Worm (Caenorhabditis elegans): Measurements from ENCODE around the gene F38A1.6.

F38A1.6 gene

DNA sequence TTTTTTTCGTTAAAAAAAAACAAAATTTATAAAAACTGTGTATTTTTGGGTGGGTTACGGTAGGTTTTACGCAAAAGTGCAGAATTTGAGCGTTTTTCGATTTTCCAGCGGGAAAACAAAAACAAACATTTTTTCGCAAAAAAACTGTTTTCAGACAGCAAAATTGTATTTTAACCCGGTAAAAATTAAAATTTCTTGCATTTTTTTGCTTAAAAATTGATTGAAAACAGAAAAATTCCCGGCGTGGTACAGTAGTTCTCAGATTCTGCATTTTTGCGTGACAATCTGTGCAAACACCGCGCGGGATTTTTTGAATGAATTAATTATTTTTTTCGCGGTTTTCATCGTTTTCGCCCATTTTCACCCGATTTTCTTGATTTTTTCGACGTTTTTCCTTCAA, 25.4 kb downstream of the F38A1.6 start:
- no peak for TF ChIP-seq unc-62 (GFP tag; optimal IDR thresholded peaks at IDR 0.05)

DNA sequence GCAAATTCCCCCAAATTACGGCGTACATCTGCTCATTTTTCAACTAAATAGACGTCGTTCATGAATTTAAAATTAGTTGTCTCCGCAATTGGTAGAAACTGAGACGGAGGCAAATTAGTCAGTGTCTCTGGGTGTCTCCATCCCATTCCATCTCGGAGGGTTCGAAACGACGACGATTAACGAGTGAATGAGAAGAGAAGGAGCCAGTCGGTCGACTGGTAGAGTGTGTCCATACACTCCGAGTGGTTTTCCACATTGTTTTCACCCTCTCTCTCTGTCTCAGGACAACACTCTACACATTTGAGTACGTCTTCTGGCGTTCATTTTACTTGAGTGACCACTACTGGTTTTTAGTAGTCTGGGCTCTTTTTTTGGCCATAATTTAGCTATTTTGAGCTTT, 27.3 kb downstream of the F38A1.6 start:
- no peak for TF ChIP-seq unc-62 (GFP tag; optimal IDR thresholded peaks at IDR 0.05)

DNA sequence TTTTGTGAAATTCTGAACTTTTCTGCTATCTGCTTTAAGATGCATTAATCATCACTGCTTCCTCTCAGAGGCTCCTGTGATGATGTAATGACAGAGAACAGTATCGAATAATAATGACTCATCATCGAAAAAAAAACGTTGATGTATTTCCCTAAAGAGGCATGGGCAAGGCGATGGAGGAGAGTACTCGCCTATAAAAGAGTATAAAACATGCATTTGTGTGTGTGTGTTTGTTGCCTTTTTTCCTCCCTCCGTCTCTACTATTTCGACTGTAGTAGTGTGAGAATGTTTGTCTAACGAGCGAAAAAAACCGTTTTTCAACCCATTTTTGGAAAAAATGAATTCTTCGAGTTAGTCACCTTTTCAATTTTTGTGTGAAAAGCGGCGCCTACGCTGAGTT, 33.2 kb downstream of the F38A1.6 start:
- no peak for TF ChIP-seq unc-62 (GFP tag; optimal IDR thresholded peaks at IDR 0.05)

DNA sequence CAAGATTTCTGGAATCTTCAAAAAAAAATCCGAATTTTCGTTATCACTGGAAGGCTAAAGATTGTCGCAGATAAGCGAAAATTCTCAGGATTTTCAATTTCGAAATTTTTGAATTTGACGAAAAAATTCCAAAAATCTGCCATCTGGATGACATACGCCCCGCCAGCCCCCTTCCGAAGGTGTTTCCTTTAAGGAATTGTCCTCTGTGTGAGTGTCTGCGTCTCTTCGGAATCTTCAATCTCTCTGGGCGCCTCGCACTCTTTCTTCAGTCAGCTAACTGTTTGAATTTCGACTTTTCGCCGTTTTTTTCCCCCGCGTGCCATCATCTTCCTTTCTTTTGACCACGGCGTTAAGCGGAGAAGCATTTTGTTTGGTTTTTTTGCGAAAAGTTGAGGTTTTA, 34.9 kb downstream of the F38A1.6 start:
- TF ChIP-seq unc-62 (GFP tag; optimal IDR thresholded peaks at IDR 0.05): no peak

DNA sequence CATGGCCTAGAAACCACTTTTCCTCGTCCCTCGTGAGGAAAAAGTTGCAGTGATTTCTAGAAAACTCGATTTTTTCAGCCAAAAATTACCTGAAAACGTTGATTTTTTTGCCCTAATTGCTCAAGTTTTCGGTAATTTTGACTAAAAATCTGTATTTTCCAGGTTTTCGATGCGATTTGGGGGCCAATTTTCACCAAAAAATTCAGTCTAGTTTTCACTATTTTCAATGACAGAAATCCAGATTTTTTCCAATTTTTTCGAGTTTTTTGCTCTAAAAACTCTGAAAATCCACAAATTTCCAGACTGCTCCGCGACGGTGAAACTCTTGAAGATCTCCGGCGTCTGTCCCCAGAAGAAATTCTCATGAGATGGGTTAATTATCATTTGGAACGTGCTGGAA, 37.7 kb downstream of the F38A1.6 start, which contains the start of gene plst-1:
Gene plst-1 (plus strand): TSS at position 301 of the 400 bp plus-strand sequence.
- TF ChIP-seq unc-62 (GFP tag; optimal IDR thresholded peaks at IDR 0.05): no peak

DNA sequence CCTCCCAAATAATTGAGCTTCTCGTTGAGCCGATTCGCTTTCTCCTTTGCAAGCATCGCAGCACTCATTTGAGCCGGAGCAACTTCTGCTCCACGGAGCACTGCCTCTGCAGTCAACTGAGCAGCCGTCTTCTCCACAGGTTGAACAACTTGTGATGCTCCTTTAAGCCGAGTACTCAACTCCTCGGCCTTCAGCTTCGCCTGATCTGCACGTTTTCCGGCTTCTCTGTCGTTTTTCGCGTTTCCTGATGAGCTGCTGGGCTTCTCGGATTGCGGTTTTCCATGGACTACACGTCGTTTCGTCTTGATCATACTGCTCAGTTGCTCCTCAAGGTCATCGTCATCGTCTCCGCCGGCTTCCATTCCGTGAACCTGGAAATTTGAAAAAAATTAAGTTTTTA, 47.3 kb downstream of the F38A1.6 start:
- no peak for TF ChIP-seq unc-62 (GFP tag; optimal IDR thresholded peaks at IDR 0.05)
